Worm (Caenorhabditis elegans) whole organism, mixed stage, embryonic: ENCODE results near the gene T04G9.6.

Experiments used
- M03D4.4 ChIP-seq: sonication (generic microtip); optimal IDR thresholded peaks from 2 replicates; lab custom pipeline; 2017; ENCODE audit warnings: mild to moderate bottlenecking, missing genetic modification characterization, missing compliant biosample characterization
- bed-3 ChIP-seq: fragments of 200-800 bp; sonication (Bioruptor generic); optimal IDR thresholded peaks from 3 replicates; lab custom pipeline; 2018; ENCODE audit warnings: mild to moderate bottlenecking, missing genetic modification characterization, moderate library complexity, missing compliant biosample characterization
- ceh-39 ChIP-seq: fragments of 150-350 bp; optimal IDR thresholded peaks from 2 replicates; lab custom pipeline; 2014; ENCODE audit warnings: missing biosample characterization, missing genetic modification characterization
- ceh-43 ChIP-seq: fragments of 200-800 bp; sonication (Bioruptor generic); optimal IDR thresholded peaks from 2 replicates; lab custom pipeline; 2018; ENCODE audit warnings: mild to moderate bottlenecking, missing genetic modification characterization, moderate library complexity, missing compliant biosample characterization
- ceh-83 ChIP-seq: fragments of 200-800 bp; sonication (Bioruptor generic); optimal IDR thresholded peaks from 2 replicates; lab custom pipeline; 2018; ENCODE audit warnings: mild to moderate bottlenecking, missing genetic modification characterization, missing compliant biosample characterization
- ces-1 ChIP-seq: fragments of 150-350 bp; optimal IDR thresholded peaks from 2 replicates; lab custom pipeline; 2014; ENCODE audit warnings: missing biosample characterization, missing genetic modification reagents, missing genetic modification characterization
- drap-1 ChIP-seq: fragments of 200-800 bp; sonication (Bioruptor generic); optimal IDR thresholded peaks from 3 replicates; lab custom pipeline; 2018; ENCODE audit warnings: mild to moderate bottlenecking, missing genetic modification characterization, missing compliant biosample characterization
- elt-1 ChIP-seq: sonication (generic microtip); optimal IDR thresholded peaks from 2 replicates; lab custom pipeline; 2017; ENCODE audit warnings: missing genetic modification characterization, mild to moderate bottlenecking, missing compliant biosample characterization, antibody characterized with exemption, moderate library complexity, borderline replicate concordance; ENCODE audit not compliant: insufficient read depth
- elt-3 ChIP-seq: fragments of 150-350 bp; optimal IDR thresholded peaks from 2 replicates; lab custom pipeline; 2014; ENCODE audit warnings: missing biosample characterization, missing genetic modification characterization
- flh-1 ChIP-seq: fragments of 200-800 bp; sonication (Bioruptor generic); optimal IDR thresholded peaks from 2 replicates; lab custom pipeline; 2018; ENCODE audit warnings: mild to moderate bottlenecking, missing genetic modification characterization, moderate library complexity, missing compliant biosample characterization
- ham-2 ChIP-seq: fragments of 200-800 bp; sonication (Bioruptor generic); optimal IDR thresholded peaks from 2 replicates; lab custom pipeline; 2018; ENCODE audit warnings: mild to moderate bottlenecking, missing genetic modification characterization, missing compliant biosample characterization
- hlh-1 ChIP-seq: fragments of 150-350 bp; optimal IDR thresholded peaks from 2 replicates; lab custom pipeline; 2014; ENCODE audit warnings: missing biosample characterization, missing genetic modification reagents, missing genetic modification characterization
- lin-13 ChIP-seq: fragments of 150-350 bp; optimal IDR thresholded peaks from 2 replicates; lab custom pipeline; 2014; ENCODE audit warnings: missing biosample characterization, missing genetic modification characterization
- lin-32 ChIP-seq: fragments of 200-800 bp; sonication (Bioruptor generic); optimal IDR thresholded peaks from 2 replicates; lab custom pipeline; 2018; ENCODE audit warnings: mild to moderate bottlenecking, missing genetic modification characterization, missing compliant biosample characterization
- lsy-2 ChIP-seq: fragments of 150-350 bp; optimal IDR thresholded peaks from 2 replicates; lab custom pipeline; 2014; ENCODE audit warnings: missing biosample characterization, missing genetic modification characterization
- mab-5 ChIP-seq: fragments of 150-350 bp; optimal IDR thresholded peaks from 2 replicates; lab custom pipeline; 2014; ENCODE audit warnings: missing biosample characterization, missing genetic modification characterization
- mep-1 ChIP-seq: fragments of 150-350 bp; optimal IDR thresholded peaks from 2 replicates; lab custom pipeline; 2017; ENCODE audit warnings: missing biosample characterization, missing genetic modification reagents, missing genetic modification characterization, inconsistent platforms
- mls-2 ChIP-seq: sonication (generic microtip); optimal IDR thresholded peaks from 2 replicates; lab custom pipeline; 2016; ENCODE audit warnings: mild to moderate bottlenecking, missing genetic modification characterization, moderate library complexity, missing compliant biosample characterization
- nhr-12 ChIP-seq: fragments of 150-350 bp; optimal IDR thresholded peaks from 2 replicates; lab custom pipeline; 2014; ENCODE audit warnings: missing biosample characterization, missing genetic modification characterization
- nhr-2 ChIP-seq: fragments of 150-350 bp; optimal IDR thresholded peaks from 2 replicates; lab custom pipeline; 2014; ENCODE audit warnings: missing biosample characterization, missing genetic modification characterization
- nhr-237 ChIP-seq: fragments of 150-350 bp; optimal IDR thresholded peaks from 2 replicates; lab custom pipeline; 2014; ENCODE audit warnings: missing biosample characterization, missing genetic modification characterization
- nhr-28 ChIP-seq: fragments of 150-350 bp; optimal IDR thresholded peaks from 2 replicates; lab custom pipeline; 2014; ENCODE audit warnings: missing biosample characterization, missing genetic modification characterization
- nhr-76 ChIP-seq: sonication (generic microtip); optimal IDR thresholded peaks from 2 replicates; lab custom pipeline; 2017; ENCODE audit warnings: missing biosample characterization, missing genetic modification characterization
- pha-4 ChIP-seq: fragments of 150-350 bp; optimal IDR thresholded peaks from 2 replicates; lab custom pipeline; 2018; ENCODE audit warnings: missing biosample characterization, missing genetic modification reagents, missing genetic modification characterization
- sem-2 ChIP-seq: fragments of 200-800 bp; sonication (Bioruptor generic); optimal IDR thresholded peaks from 2 replicates; lab custom pipeline; 2018; ENCODE audit warnings: mild to moderate bottlenecking, missing genetic modification characterization, missing compliant biosample characterization
- snpc-4 ChIP-seq: fragments of 150-350 bp; optimal IDR thresholded peaks from 2 replicates; lab custom pipeline; 2014; ENCODE audit warnings: missing biosample characterization, missing genetic modification characterization
- sptf-1 ChIP-seq: sonication (generic microtip); optimal IDR thresholded peaks from 2 replicates; lab custom pipeline; 2017; ENCODE audit warnings: mild to moderate bottlenecking, missing genetic modification characterization, moderate library complexity, missing compliant biosample characterization
- unc-120 ChIP-seq: sonication (generic microtip); optimal IDR thresholded peaks from 2 replicates; lab custom pipeline; 2017; ENCODE audit warnings: missing genetic modification characterization, missing compliant biosample characterization; ENCODE audit not compliant: poor library complexity, severe bottlenecking
- unc-39 ChIP-seq: fragments of 150-350 bp; optimal IDR thresholded peaks from 2 replicates; lab custom pipeline; 2014; ENCODE audit warnings: missing biosample characterization, missing genetic modification characterization
- ztf-11 ChIP-seq: fragments of 150-350 bp; optimal IDR thresholded peaks from 2 replicates; lab custom pipeline; 2014; ENCODE audit warnings: missing biosample characterization, missing genetic modification characterization

The T04G9.6 gene

DNA sequence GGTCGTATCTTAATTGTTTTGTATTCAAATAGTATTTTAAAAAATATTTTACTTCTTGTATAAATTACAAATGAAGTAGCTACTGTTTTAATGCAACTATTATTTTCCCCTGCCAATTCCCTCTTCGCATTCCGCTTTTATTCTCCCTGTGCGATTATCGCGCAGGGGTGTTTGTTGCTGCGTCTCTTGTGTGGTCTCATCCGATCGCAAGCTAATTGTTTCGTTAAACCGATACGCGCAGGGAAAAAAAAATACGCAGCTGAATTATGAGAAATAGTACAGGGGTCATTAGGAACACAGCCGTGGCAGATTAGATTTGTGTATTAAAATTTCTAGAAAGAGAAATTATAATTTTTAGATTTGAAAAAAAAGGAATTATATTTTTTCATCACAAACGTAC is 21.8 kb upstream of the T04G9.6 start (continued):
- TF ChIP-seq elt-3 (tag; lab: Kevin White, UChicago), result peak; percentile 94
- TF ChIP-seq sem-2 (GFP tag; lab: Kevin White, UChicago), result no peak

DNA sequence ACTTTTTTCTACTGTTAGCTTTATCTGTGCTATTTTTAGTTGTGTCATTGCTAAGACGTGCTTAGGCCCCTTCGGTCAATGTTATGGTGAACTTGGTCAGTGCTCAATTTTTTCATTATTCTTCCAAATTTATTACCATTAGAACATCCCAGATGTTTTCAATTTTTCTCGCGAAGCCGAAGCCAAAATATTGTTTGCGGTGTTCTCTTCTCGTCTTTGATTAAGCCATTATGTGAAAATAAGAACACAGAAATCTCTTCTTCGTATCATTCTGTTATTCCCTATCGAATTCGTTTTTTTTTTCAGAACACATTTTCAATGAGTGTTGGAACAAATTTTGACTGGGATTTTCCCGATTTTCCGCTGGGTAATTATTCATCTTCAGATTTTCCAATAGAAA is 17.7 kb upstream of the T04G9.6 start, which contains the start of gene gtr-1:
Gene gtr-1 (plus strand): TSS at position 301 of the 400 bp plus-strand sequence.
- TF ChIP-seq nhr-2 (tag; lab: Kevin White, UChicago), result no peak
- TF ChIP-seq M03D4.4 (tag; lab: Kevin White, UChicago), result no peak
- no peak for TF ChIP-seq sem-2 (GFP tag; lab: Kevin White, UChicago)
- no peak for TF ChIP-seq pha-4
- TF ChIP-seq elt-3 (tag; lab: Kevin White, UChicago), result no peak
- no peak for TF ChIP-seq bed-3 (GFP tag; lab: Kevin White, UChicago)
- no peak for TF ChIP-seq ces-1
- TF ChIP-seq flh-1 (GFP tag; lab: Kevin White, UChicago), result no peak
- TF ChIP-seq nhr-76, result no peak
- TF ChIP-seq sptf-1, result no peak
- no peak for TF ChIP-seq ceh-39 (tag; lab: Kevin White, UChicago)
- TF ChIP-seq nhr-237, result no peak
- TF ChIP-seq lin-32 (GFP tag; lab: Kevin White, UChicago), result no peak
- TF ChIP-seq snpc-4 (tag; lab: Kevin White, UChicago), result no peak
- TF ChIP-seq mls-2 (tag; lab: Kevin White, UChicago), result no peak
- TF ChIP-seq mep-1 (tag; lab: Kevin White, UChicago), result no peak
- no peak for TF ChIP-seq nhr-12 (tag; lab: Kevin White, UChicago)

DNA sequence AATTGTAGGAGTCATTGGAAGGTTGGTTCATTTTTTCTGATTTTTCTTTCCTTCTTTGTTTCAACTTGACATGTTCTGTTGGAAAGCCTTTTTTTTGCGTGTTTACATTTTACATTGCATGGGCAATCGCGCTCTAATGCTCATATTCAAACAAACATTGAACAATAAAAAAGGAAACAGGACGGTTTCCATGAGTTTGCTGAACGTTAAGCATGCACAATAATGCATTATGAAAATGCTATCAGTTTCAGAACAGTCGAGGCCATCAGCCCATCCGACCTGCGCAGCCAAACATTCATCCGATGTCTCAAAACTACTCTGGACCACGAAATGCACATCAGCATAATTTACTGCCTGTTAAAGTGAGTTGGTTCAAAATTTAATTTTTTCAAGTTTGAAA is 5.8 kb upstream of the T04G9.6 start:
- TF ChIP-seq sem-2 (GFP tag; lab: Kevin White, UChicago), result no peak
- TF ChIP-seq lin-13 (tag; lab: Kevin White, UChicago), result no peak
- no peak for TF ChIP-seq unc-39 (tag; lab: Kevin White, UChicago)
- TF ChIP-seq nhr-2 (tag; lab: Kevin White, UChicago), result no peak
- TF ChIP-seq ceh-39 (tag; lab: Kevin White, UChicago), result no peak
- TF ChIP-seq drap-1, result no peak
- no peak for TF ChIP-seq bed-3 (GFP tag; lab: Kevin White, UChicago)

DNA sequence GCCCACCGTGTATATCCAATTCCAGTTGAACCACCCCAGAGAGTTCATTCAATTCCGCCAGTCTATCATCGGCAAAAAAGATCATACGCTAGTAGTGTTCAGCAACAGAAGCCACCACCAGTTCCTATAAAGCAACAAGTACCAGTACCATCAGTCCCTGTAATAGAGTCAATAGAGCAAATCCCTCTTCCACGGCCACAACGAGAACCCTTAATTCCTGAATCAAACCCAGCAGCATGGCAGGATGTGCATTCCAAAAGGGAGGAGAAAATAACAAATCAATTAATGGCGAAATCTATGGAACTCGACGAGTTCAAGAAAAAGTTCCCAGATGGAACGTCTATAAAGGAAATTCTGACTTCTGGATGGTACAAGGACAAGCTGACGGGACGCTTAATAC is 5.1 kb upstream of the T04G9.6 start:
- no peak for TF ChIP-seq lin-13 (tag; lab: Kevin White, UChicago)
- TF ChIP-seq nhr-76, result no peak
- no peak for TF ChIP-seq ztf-11
- TF ChIP-seq ceh-39 (tag; lab: Kevin White, UChicago), result no peak
- no peak for TF ChIP-seq drap-1
- TF ChIP-seq hlh-1, result no peak
- TF ChIP-seq snpc-4 (tag; lab: Kevin White, UChicago), result no peak
- no peak for TF ChIP-seq flh-1 (GFP tag; lab: Kevin White, UChicago)

DNA sequence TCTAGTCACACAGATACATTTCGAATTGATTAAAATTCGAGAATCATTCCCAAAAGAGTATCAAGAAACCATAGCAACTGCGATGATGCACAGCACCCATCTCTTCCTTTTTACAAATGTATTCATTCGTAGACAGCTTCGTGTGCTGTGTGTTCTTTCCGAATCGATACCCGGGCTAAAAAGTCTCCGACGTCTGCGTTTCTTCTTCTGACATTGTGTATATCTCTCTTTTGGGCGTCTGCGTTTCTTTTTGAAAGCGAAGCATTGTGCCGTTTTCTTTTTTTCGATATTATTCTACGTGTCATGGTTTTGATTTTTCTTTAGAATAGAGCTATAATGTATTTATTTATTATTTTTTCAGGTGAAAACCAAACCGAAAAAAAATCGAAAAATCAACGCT is 3.2 kb upstream of the T04G9.6 start, which contains the start of gene attf-5:
Gene attf-5 (plus strand): TSS at position 362 of the 400 bp plus-strand sequence.
- TF ChIP-seq mep-1 (tag; lab: Kevin White, UChicago), result peak; percentile 55
- no peak for TF ChIP-seq nhr-28 (tag; lab: Kevin White, UChicago)
- TF ChIP-seq ceh-39 (tag; lab: Kevin White, UChicago), result peak; percentile 91
- no peak for TF ChIP-seq flh-1 (GFP tag; lab: Kevin White, UChicago)
- TF ChIP-seq ces-1, result peak; percentile 57
- no peak for TF ChIP-seq elt-1 (tag; lab: Kevin White, UChicago)
- peak; percentile 43 for TF ChIP-seq ham-2 (GFP tag; lab: Kevin White, UChicago)
- no peak for TF ChIP-seq ceh-43

DNA sequence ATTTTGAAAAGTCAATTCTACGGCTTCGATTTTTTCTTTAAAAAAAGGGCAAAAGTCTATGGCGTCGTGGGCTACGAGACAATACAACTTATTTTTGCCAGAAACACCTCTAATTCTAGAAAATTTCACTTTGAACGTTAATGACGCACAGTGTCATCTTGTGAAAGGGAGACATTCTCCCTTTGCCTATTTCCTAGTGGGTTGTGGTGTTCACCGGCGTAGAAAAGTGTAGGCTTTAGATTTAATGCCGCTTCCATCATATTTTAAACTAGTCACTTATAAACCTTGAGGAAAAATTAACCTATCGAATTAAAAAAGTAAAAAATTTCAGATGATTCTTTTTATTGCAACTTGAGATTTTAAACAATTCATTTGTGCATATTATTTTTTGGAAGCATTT is 615 bp upstream of the T04G9.6 start:
- TF ChIP-seq ceh-39 (tag; lab: Kevin White, UChicago) (no peak), elt-3 (tag; lab: Kevin White, UChicago) (no peak), ces-1 (no peak), mab-5 (tag; lab: Kevin White, UChicago) (no peak), unc-120 (tag; lab: Kevin White, UChicago) (no peak), pha-4 (no peak), lsy-2 (no peak), ztf-11 (no peak), sptf-1 (no peak), hlh-1 (no peak), M03D4.4 (tag; lab: Kevin White, UChicago) (no peak), sem-2 (GFP tag; lab: Kevin White, UChicago) (no peak), nhr-237 (no peak), mep-1 (tag; lab: Kevin White, UChicago) (no peak), nhr-28 (tag; lab: Kevin White, UChicago) (no peak), ceh-83 (no peak), flh-1 (GFP tag; lab: Kevin White, UChicago) (no peak)
